Worm (Caenorhabditis elegans) whole organism, mixed stage, embryonic: ENCODE data around the gene srw-1.

Experiments
- blmp-1 ChIP-seq: fragments of 150-350 bp; optimal IDR thresholded peaks from 2 replicates; lab custom pipeline; 2014; ENCODE audit warnings: missing biosample characterization, missing genetic modification characterization
- ceh-39 ChIP-seq: fragments of 150-350 bp; optimal IDR thresholded peaks from 2 replicates; lab custom pipeline; 2014; ENCODE audit warnings: missing biosample characterization, missing genetic modification characterization
- ces-1 ChIP-seq: fragments of 150-350 bp; optimal IDR thresholded peaks from 2 replicates; lab custom pipeline; 2014; ENCODE audit warnings: missing biosample characterization, missing genetic modification reagents, missing genetic modification characterization
- drap-1 ChIP-seq: fragments of 200-800 bp; sonication (Bioruptor generic); optimal IDR thresholded peaks from 3 replicates; lab custom pipeline; 2018; ENCODE audit warnings: mild to moderate bottlenecking, missing genetic modification characterization, missing compliant biosample characterization
- lsy-2 ChIP-seq: fragments of 150-350 bp; optimal IDR thresholded peaks from 2 replicates; lab custom pipeline; 2014; ENCODE audit warnings: missing biosample characterization, missing genetic modification characterization
- mep-1 ChIP-seq: fragments of 150-350 bp; optimal IDR thresholded peaks from 2 replicates; lab custom pipeline; 2017; ENCODE audit warnings: missing biosample characterization, missing genetic modification reagents, missing genetic modification characterization, inconsistent platforms
- nhr-28 ChIP-seq: fragments of 150-350 bp; optimal IDR thresholded peaks from 2 replicates; lab custom pipeline; 2014; ENCODE audit warnings: missing biosample characterization, missing genetic modification characterization
- unc-120 ChIP-seq: sonication (generic microtip); optimal IDR thresholded peaks from 2 replicates; lab custom pipeline; 2017; ENCODE audit warnings: missing genetic modification characterization, missing compliant biosample characterization; ENCODE audit not compliant: poor library complexity, severe bottlenecking
- unc-39 ChIP-seq: fragments of 150-350 bp; optimal IDR thresholded peaks from 2 replicates; lab custom pipeline; 2014; ENCODE audit warnings: missing biosample characterization, missing genetic modification characterization
- ztf-11 ChIP-seq: fragments of 150-350 bp; optimal IDR thresholded peaks from 2 replicates; lab custom pipeline; 2014; ENCODE audit warnings: missing biosample characterization, missing genetic modification characterization

DNA sequence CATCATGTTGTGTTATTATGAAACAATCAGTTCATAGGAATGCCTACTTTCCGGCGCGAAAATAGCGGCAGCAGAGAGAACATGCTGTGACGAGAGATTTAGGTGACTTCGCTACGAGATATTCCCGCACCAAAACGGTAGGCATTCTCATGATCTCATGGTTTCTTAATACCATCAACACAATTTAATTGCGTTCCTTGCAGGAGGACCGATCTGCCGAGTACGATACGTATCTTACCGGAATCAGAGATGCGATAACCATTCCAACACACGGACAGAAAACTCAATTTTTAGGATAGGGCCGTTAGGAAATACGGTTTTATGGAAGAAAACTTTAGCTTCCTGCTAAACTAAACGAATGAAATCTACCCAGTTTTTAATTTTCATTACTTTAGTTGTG lies 49.3 kb upstream of the srw-1 start, which contains the start of gene T09F5.1:
- no peak for TF ChIP-seq ztf-11 (tag; lab: Kevin White, UChicago)
- no peak for TF ChIP-seq lsy-2
- TF ChIP-seq unc-39 (tag; lab: Kevin White, UChicago), result no peak
- no peak for TF ChIP-seq blmp-1 (tag; lab: Kevin White, UChicago)
- no peak for TF ChIP-seq ceh-39 (tag; lab: Kevin White, UChicago)
- TF ChIP-seq unc-120 (tag; lab: Kevin White, UChicago), result no peak
- TF ChIP-seq nhr-28 (tag; lab: Kevin White, UChicago), result no peak
- TF ChIP-seq ces-1 (GFP tag; lab: Kevin White, UChicago), result no peak
- TF ChIP-seq mep-1, result no peak
- TF ChIP-seq drap-1 (GFP tag; lab: Kevin White, UChicago), result no peak
